Worm (Caenorhabditis elegans) whole organism, L1 larva: ENCODE measurements around the gene srx-116.
A peak's percentile ranks its signal among the peaks of the same experiment; 100 is the strongest.

Experiments used
- C16A3.4 ChIP-seq: fragments of 150-350 bp; optimal IDR thresholded peaks from 2 replicates; lab custom pipeline; 2014; ENCODE audit warnings: missing biosample characterization, missing genetic modification characterization
- C34B4.2 ChIP-seq: sonication (generic microtip); optimal IDR thresholded peaks from 2 replicates; lab custom pipeline; 2017; ENCODE audit warnings: mild to moderate bottlenecking, missing genetic modification characterization, missing compliant biosample characterization
- F16B12.6 ChIP-seq: fragments of 150-350 bp; optimal IDR thresholded peaks from 2 replicates; lab custom pipeline; 2014; ENCODE audit warnings: missing biosample characterization, missing genetic modification characterization
- Y116A8C.19 ChIP-seq: sonication (generic microtip); optimal IDR thresholded peaks from 2 replicates; lab custom pipeline; 2016; ENCODE audit warnings: missing compliant biosample characterization, missing genetic modification characterization, borderline replicate concordance
- aly-2 ChIP-seq: fragments of 150-350 bp; optimal IDR thresholded peaks from 2 replicates; lab custom pipeline; 2014; ENCODE audit warnings: missing biosample characterization, missing genetic modification characterization
- blmp-1 ChIP-seq: fragments of 150-350 bp; optimal IDR thresholded peaks from 2 replicates; lab custom pipeline; 2014; ENCODE audit warnings: missing biosample characterization, missing genetic modification characterization
- ces-1 ChIP-seq: fragments of 150-350 bp; optimal IDR thresholded peaks from 2 replicates; lab custom pipeline; 2014; ENCODE audit warnings: missing biosample characterization, missing genetic modification reagents, missing genetic modification characterization
- dpl-1 ChIP-seq, 3 experiments: fragments of 150-350 bp in 2 of 3; sonication (generic microtip) in 1 of 3; optimal IDR thresholded peaks; 2 replicates each; lab custom pipeline; 2014 to 2017; ENCODE audit warnings: missing biosample characterization in 3 of 3, missing genetic modification characterization in 3 of 3, missing genetic modification reagents in 3 of 3
- efl-1 ChIP-seq, 4 experiments: fragments of 150-350 bp; optimal IDR thresholded peaks in 3 of 4; peaks in 1 of 4; 1 replicate in 1 of 4; 2 replicates in 3 of 4; lab custom pipeline; 2014; ENCODE audit warnings: missing biosample characterization in 2 of 4, missing genetic modification characterization in 2 of 4, missing genetic modification reagents in 2 of 4
- elt-2 ChIP-seq: sonication (generic microtip); optimal IDR thresholded peaks from 2 replicates; lab custom pipeline; 2016; ENCODE audit warnings: missing genetic modification characterization, mild to moderate bottlenecking, inconsistent platforms, missing compliant biosample characterization, missing genetic modification reagents
- elt-3 ChIP-seq, 6 experiments: fragments of 150-350 bp in 1 of 6; sonication (generic microtip); optimal IDR thresholded peaks; 2 replicates each; lab custom pipeline; 2017 to 2018; ENCODE audit warnings: missing biosample characterization in 6 of 6, missing genetic modification characterization in 6 of 6, inconsistent platforms in 1 of 6
- grh-1 ChIP-seq: fragments of 200-800 bp; sonication (Bioruptor generic); IDR thresholded peaks from 2 replicates; pipeline ENCODE4 v1.3.6; 2022; ENCODE audit warnings: missing genetic modification reagents, missing genetic modification characterization, missing compliant biosample characterization
- hpl-2 ChIP-seq: fragments of 150-350 bp; optimal IDR thresholded peaks from 2 replicates; lab custom pipeline; 2014; ENCODE audit warnings: missing biosample characterization, missing genetic modification reagents, missing genetic modification characterization
- irx-1 ChIP-seq: sonication (generic microtip); optimal IDR thresholded peaks from 2 replicates; lab custom pipeline; 2016; ENCODE audit warnings: missing genetic modification characterization, missing compliant biosample characterization
- isw-1 ChIP-seq: fragments of 200-800 bp; sonication (Bioruptor generic); IDR thresholded peaks from 2 replicates; pipeline ENCODE4 v1.3.6; 2022; ENCODE audit warnings: missing genetic modification characterization, missing compliant biosample characterization
- jun-1 ChIP-seq: fragments of 150-350 bp; optimal IDR thresholded peaks from 2 replicates; lab custom pipeline; 2014; ENCODE audit warnings: missing biosample characterization, missing genetic modification reagents, missing genetic modification characterization
- lin-13 ChIP-seq: fragments of 150-350 bp; optimal IDR thresholded peaks from 2 replicates; lab custom pipeline; 2014; ENCODE audit warnings: missing biosample characterization, missing genetic modification reagents, missing genetic modification characterization
- lin-14 ChIP-seq: fragments of 200-800 bp; sonication (Bioruptor generic); optimal IDR thresholded peaks from 2 replicates; lab custom pipeline; 2018; ENCODE audit warnings: mild to moderate bottlenecking, missing genetic modification characterization, moderate library complexity, missing compliant biosample characterization
- lin-35 ChIP-seq, 2 experiments: fragments of 150-350 bp; optimal IDR thresholded peaks; 2 replicates each; lab custom pipeline; 2014; ENCODE audit warnings: missing biosample characterization in 2 of 2, missing genetic modification characterization in 2 of 2, missing genetic modification reagents in 2 of 2
- lir-3 ChIP-seq: sonication (generic microtip); optimal IDR thresholded peaks from 2 replicates; lab custom pipeline; 2016; ENCODE audit warnings: mild to moderate bottlenecking, missing genetic modification characterization, moderate library complexity, missing compliant biosample characterization; ENCODE audit not compliant: poor library complexity
- lsy-2 ChIP-seq, 2 experiments: fragments of 150-350 bp; optimal IDR thresholded peaks; 2 replicates each; lab custom pipeline; 2014; ENCODE audit warnings: missing biosample characterization in 2 of 2, missing genetic modification characterization in 2 of 2
- mdl-1 ChIP-seq, 2 experiments: fragments of 150-350 bp; optimal IDR thresholded peaks; 2 replicates each; lab custom pipeline; 2014 to 2017; ENCODE audit warnings: missing biosample characterization in 2 of 2, missing genetic modification characterization in 2 of 2, inconsistent platforms in 1 of 2
- mep-1 ChIP-seq: fragments of 150-350 bp; optimal IDR thresholded peaks from 2 replicates; lab custom pipeline; 2014; ENCODE audit warnings: missing biosample characterization, missing genetic modification characterization
- nhr-12 ChIP-seq: sonication (generic microtip); optimal IDR thresholded peaks from 2 replicates; lab custom pipeline; 2017; ENCODE audit warnings: missing biosample characterization, missing genetic modification characterization
- nhr-19 ChIP-seq: fragments of 200-800 bp; sonication (Bioruptor generic); conservative IDR thresholded peaks from 2 replicates; pipeline ENCODE4 v1.3.6; 2022; ENCODE audit warnings: missing genetic modification characterization, missing compliant biosample characterization
- nhr-20 ChIP-seq: sonication (generic microtip); optimal IDR thresholded peaks from 2 replicates; lab custom pipeline; 2016; ENCODE audit warnings: mild to moderate bottlenecking, missing genetic modification characterization, missing compliant biosample characterization
- nhr-47 ChIP-seq: sonication (generic microtip); optimal IDR thresholded peaks from 2 replicates; lab custom pipeline; 2016; ENCODE audit warnings: mild to moderate bottlenecking, missing genetic modification characterization, moderate library complexity, missing compliant biosample characterization
- nhr-71 ChIP-seq: sonication (generic microtip); optimal IDR thresholded peaks from 2 replicates; lab custom pipeline; 2016; ENCODE audit warnings: mild to moderate bottlenecking, missing genetic modification characterization, moderate library complexity, missing compliant biosample characterization
- nhr-85 ChIP-seq: sonication (generic microtip); peaks from one replicate; lab custom pipeline; 2016; ENCODE audit warnings: missing genetic modification characterization, inconsistent platforms, missing compliant biosample characterization
- nhr-90 ChIP-seq: sonication (generic microtip); optimal IDR thresholded peaks from 2 replicates; lab custom pipeline; 2016; ENCODE audit warnings: mild to moderate bottlenecking, missing genetic modification characterization, missing compliant biosample characterization; ENCODE audit not compliant: poor library complexity
- pax-3 ChIP-seq: fragments of 200-800 bp; sonication (Bioruptor generic); optimal IDR thresholded peaks from 2 replicates; lab custom pipeline; 2018; ENCODE audit warnings: mild to moderate bottlenecking, missing genetic modification characterization, moderate library complexity, missing compliant biosample characterization
- rnt-1 ChIP-seq: sonication (generic microtip); optimal IDR thresholded peaks from 2 replicates; lab custom pipeline; 2016; ENCODE audit warnings: mild to moderate bottlenecking, missing genetic modification characterization, moderate library complexity, missing compliant biosample characterization
- skn-1 ChIP-seq: fragments of 150-350 bp; optimal IDR thresholded peaks from 2 replicates; lab custom pipeline; 2014; ENCODE audit warnings: missing biosample characterization, missing genetic modification characterization
- snpc-4 ChIP-seq: fragments of 150-350 bp; optimal IDR thresholded peaks from 2 replicates; lab custom pipeline; 2014; ENCODE audit warnings: missing biosample characterization, missing genetic modification characterization
- sox-4 ChIP-seq: sonication (generic microtip); optimal IDR thresholded peaks from 2 replicates; lab custom pipeline; 2016; ENCODE audit warnings: missing genetic modification characterization, missing compliant biosample characterization
- swsn-7 ChIP-seq: sonication (generic microtip); optimal IDR thresholded peaks from 2 replicates; lab custom pipeline; 2016; ENCODE audit warnings: missing genetic modification characterization, missing compliant biosample characterization
- tbx-2 ChIP-seq: sonication (generic microtip); optimal IDR thresholded peaks from 2 replicates; lab custom pipeline; 2016; ENCODE audit warnings: missing genetic modification characterization, missing compliant biosample characterization
- unc-130 ChIP-seq: fragments of 150-350 bp; optimal IDR thresholded peaks from 2 replicates; lab custom pipeline; 2017; ENCODE audit warnings: missing biosample characterization, missing genetic modification characterization, inconsistent platforms
- unc-98 ChIP-seq: fragments of 200-800 bp; sonication (Bioruptor generic); IDR thresholded peaks from 2 replicates; pipeline ENCODE4 v1.3.6; 2022; ENCODE audit warnings: missing genetic modification characterization, missing compliant biosample characterization
- vab-15 ChIP-seq: sonication (generic microtip); optimal IDR thresholded peaks from 2 replicates; lab custom pipeline; 2017; ENCODE audit warnings: missing genotype, mild to moderate bottlenecking, missing genetic modification characterization, missing compliant biosample characterization
- xbp-1 ChIP-seq: sonication (generic microtip); optimal IDR thresholded peaks from 2 replicates; lab custom pipeline; 2016; ENCODE audit warnings: missing genetic modification characterization, missing compliant biosample characterization

Gene srx-116

ce11 chrV:12634746-12635145, 36.0 kb upstream of the srx-116 start:
- TF ChIP-seq efl-1 (optimal IDR thresholded peaks at IDR 0.05; lab: Kevin White, UChicago) (no peak), efl-1 (GFP tag; optimal IDR thresholded peaks at IDR 0.05 in 1 of 2; lab: Kevin White, UChicago) (peak in 1 of 2 experiments; percentile 80), unc-98 (GFP tag; lab: Robert Waterston, UW) (no peak), elt-3 (tag; optimal IDR thresholded peaks at IDR 0.05; lab: Kevin White, UChicago) (no peak), rnt-1 (tag; lab: Kevin White, UChicago) (peak; percentile 20), nhr-19 (GFP tag; lab: Robert Waterston, UW) (peak; percentile 49), lir-3 (no peak)

DNA sequence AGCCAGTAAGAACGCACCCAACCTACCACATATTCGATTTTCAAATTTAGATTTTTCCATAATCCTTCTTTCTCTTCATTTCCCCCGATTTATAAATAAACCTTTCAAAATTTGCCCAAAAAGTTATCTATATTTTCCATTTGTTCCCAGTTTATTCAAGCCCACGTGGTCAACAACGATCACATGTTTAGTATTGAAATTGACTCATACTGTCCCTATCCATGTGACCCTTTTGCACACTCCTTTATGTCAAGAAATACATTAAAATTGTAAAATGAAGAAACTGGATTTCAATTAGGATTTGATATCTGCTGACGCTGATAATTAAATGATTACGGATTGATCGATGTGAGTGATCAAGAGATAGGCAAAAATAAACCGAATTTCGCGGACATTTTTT, 35.5 kb upstream of the srx-116 start:
- TF ChIP-seq nhr-90 (tag; lab: Kevin White, UChicago) = peak; percentile 91
- peak in 1 of 2 experiments; percentile 35 for TF ChIP-seq efl-1 (optimal IDR thresholded peaks at IDR 0.05; lab: Kevin White, UChicago)
- peak; percentile 20 to 92 for TF ChIP-seq efl-1 (GFP tag; optimal IDR thresholded peaks at IDR 0.05 in 1 of 2; lab: Kevin White, UChicago)
- peak; percentile 59 for TF ChIP-seq C16A3.4 (tag; lab: Kevin White, UChicago)
- no peak for TF ChIP-seq C34B4.2
- peak; percentile 52 for TF ChIP-seq pax-3 (tag; lab: Kevin White, UChicago)
- TF ChIP-seq F16B12.6 = no peak
- peak; percentile 91 for TF ChIP-seq nhr-71 (tag; lab: Kevin White, UChicago)
- peak; percentile 88 for TF ChIP-seq unc-130
- peak; percentile 26 for TF ChIP-seq xbp-1
- no peak for TF ChIP-seq isw-1
- peak; percentile 87 for TF ChIP-seq grh-1 (GFP tag; lab: Robert Waterston, UW)
- TF ChIP-seq tbx-2 (tag; lab: Kevin White, UChicago) = peak; percentile 65
- peak; percentile 66 to 69 for TF ChIP-seq lsy-2 (tag; optimal IDR thresholded peaks at IDR 0.05; lab: Kevin White, UChicago)
- peak; percentile 57 for TF ChIP-seq irx-1
- TF ChIP-seq sox-4 (tag; lab: Kevin White, UChicago) = no peak
- no peak for TF ChIP-seq ces-1 (GFP tag; lab: Kevin White, UChicago)
- TF ChIP-seq skn-1 (tag; lab: Kevin White, UChicago) = peak; percentile 58
- TF ChIP-seq snpc-4 (tag; lab: Kevin White, UChicago) = no peak
- TF ChIP-seq aly-2 (tag; lab: Kevin White, UChicago) = no peak
- TF ChIP-seq mep-1 (tag; lab: Kevin White, UChicago) = peak; percentile 81
- TF ChIP-seq nhr-19 (GFP tag; lab: Robert Waterston, UW) = peak; percentile 79
- TF ChIP-seq blmp-1 (tag; lab: Kevin White, UChicago) = peak; percentile 70
- peak in 2 of 6 experiments; percentile 93 to 99 for TF ChIP-seq elt-3 (tag; optimal IDR thresholded peaks at IDR 0.05; lab: Kevin White, UChicago)
- TF ChIP-seq jun-1 (tag; lab: Kevin White, UChicago) = peak; percentile 13
- peak; percentile 96 for TF ChIP-seq nhr-20 (tag; lab: Kevin White, UChicago)
- peak; percentile 60 for TF ChIP-seq nhr-47
- TF ChIP-seq elt-2 (tag; lab: Kevin White, UChicago) = peak; percentile 66
- TF ChIP-seq lin-14 (GFP tag; lab: Kevin White, UChicago) = peak; percentile 90
- TF ChIP-seq lin-13 = peak; percentile 58
- peak; percentile 20 for TF ChIP-seq swsn-7 (tag; lab: Kevin White, UChicago)
- TF ChIP-seq nhr-85 (tag; lab: Kevin White, UChicago) = peak; percentile 98
- TF ChIP-seq lin-35 (GFP tag; optimal IDR thresholded peaks at IDR 0.05; lab: Kevin White, UChicago) = peak; percentile 7 to 84
- TF ChIP-seq lir-3 = peak; percentile 70
- no peak for TF ChIP-seq hpl-2
- peak in 1 of 2 experiments; percentile 91 for TF ChIP-seq mdl-1 (tag; optimal IDR thresholded peaks at IDR 0.05; lab: Kevin White, UChicago)
- TF ChIP-seq vab-15 = no peak
- no peak for TF ChIP-seq nhr-12 (tag; lab: Kevin White, UChicago)
- no peak for TF ChIP-seq Y116A8C.19 (tag; lab: Kevin White, UChicago)
- TF ChIP-seq dpl-1 (GFP tag; optimal IDR thresholded peaks at IDR 0.05; lab: Kevin White, UChicago) = peak; percentile 31 to 51 (median 49)
- TF ChIP-seq, all 84 proteins: peak for 28
